Worm (Caenorhabditis elegans): ENCODE measurements around the gene npp-19.
A peak's percentile ranks its signal among the peaks of the same experiment; 100 is the strongest.

The npp-19 gene

DNA sequence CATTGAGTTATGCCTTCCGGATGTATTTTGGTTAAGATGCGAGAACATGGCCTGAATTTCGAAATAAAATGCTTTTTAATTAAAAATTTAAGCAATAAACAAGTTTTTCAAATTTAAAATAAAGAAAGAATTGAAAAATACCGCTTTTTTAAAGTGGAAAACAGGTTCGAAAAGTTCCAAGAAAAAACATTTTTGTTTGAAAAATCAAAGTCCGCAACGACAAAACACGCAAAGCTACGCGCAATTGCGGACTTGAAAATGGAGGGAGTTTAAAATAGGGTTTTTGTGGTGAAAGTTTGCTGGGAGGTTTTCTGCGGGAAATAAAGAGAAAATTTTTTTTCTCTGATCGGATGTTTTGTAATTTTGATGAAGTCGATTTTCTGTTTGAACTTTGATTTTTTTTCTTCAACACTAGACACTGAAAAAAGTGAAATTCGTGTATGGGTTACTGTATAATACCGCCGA is at the start of gene npp-19 (continued):
- TF ChIP-seq irx-1 (tag; optimal IDR thresholded peaks at IDR 0.05) (no peak), nhr-90 (tag; optimal IDR thresholded peaks at IDR 0.05; ENCODE audit: poor library complexity) (peak; percentile 47), fkh-8 (tag; optimal IDR thresholded peaks at IDR 0.05) (no peak), mab-9 (GFP tag; IDR thresholded peaks at IDR 0.05) (no peak), ceh-82 (tag; optimal IDR thresholded peaks at IDR 0.05) (peak; percentile 64 to 83 (median 70)), mef-2 (tag; optimal IDR thresholded peaks at IDR 0.05) (no peak), efl-3 (GFP tag; optimal IDR thresholded peaks at IDR 0.05) (no peak), grh-1 (GFP tag; IDR thresholded peaks at IDR 0.05) (no peak), ceh-88 (GFP tag; IDR thresholded peaks at IDR 0.05) (no peak), lin-14 (GFP tag; optimal IDR thresholded peaks at IDR 0.05) (no peak), rnt-1 (tag; optimal IDR thresholded peaks at IDR 0.05) (peak; percentile 81), ces-1 (GFP tag; optimal IDR thresholded peaks at IDR 0.05) (no peak), blmp-1 (tag; optimal IDR thresholded peaks at IDR 0.05) (peak; percentile 81), pag-3 (tag; optimal IDR thresholded peaks at IDR 0.05; ENCODE audit: borderline replicate concordance, insufficient read depth) (no peak), nhr-11 (tag; optimal IDR thresholded peaks at IDR 0.05) (peak; percentile 35), zag-1 (tag; optimal IDR thresholded peaks at IDR 0.05) (peak; percentile 6), aha-1 (tag; optimal IDR thresholded peaks at IDR 0.05) (no peak), C16A3.4 (tag; optimal IDR thresholded peaks at IDR 0.05) (peak; percentile 62), tlp-1 (tag; optimal IDR thresholded peaks at IDR 0.05) (no peak), alr-1 (tag; optimal IDR thresholded peaks at IDR 0.05; ENCODE audit: borderline replicate concordance) (no peak), aly-2 (tag; optimal IDR thresholded peaks at IDR 0.05) (peak; percentile 77), lir-3 (tag; optimal IDR thresholded peaks at IDR 0.05; ENCODE audit: poor library complexity) (peak; percentile 23), hlh-17 (GFP tag; optimal IDR thresholded peaks at IDR 0.05; ENCODE audit: borderline replicate concordance) (no peak), nhr-237 (tag; optimal IDR thresholded peaks at IDR 0.05) (no peak), nhr-71 (tag; optimal IDR thresholded peaks at IDR 0.05) (peak; percentile 76), vab-15 (tag; optimal IDR thresholded peaks at IDR 0.05) (no peak), unc-86 (tag; optimal IDR thresholded peaks at IDR 0.05) (peak; percentile 12), ets-5 (GFP tag; IDR thresholded peaks at IDR 0.05) (no peak), isw-1 (GFP tag; IDR thresholded peaks at IDR 0.05) (peak; percentile 53), nhr-12 (tag; optimal IDR thresholded peaks at IDR 0.05) (no peak), lin-13 (GFP tag; optimal IDR thresholded peaks at IDR 0.05) (peak; percentile 63)

DNA sequence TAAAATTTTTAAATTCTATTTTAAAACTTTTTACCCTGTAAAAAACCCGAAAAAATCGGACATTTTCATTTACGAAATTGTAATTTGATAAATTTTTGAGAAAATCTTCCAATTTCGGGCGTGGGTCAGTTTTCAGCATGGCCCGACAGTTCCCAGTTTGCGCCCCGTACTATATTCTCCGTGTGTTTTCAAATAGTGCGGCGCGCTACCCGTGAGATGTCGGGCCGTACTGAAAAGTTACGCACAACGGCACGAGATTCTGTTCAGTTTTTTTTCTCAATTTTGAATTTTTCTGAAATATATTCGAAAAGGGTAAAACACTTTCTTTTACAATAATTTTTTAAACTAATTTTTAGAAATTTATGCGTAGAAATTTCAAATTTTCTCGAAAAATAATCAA is 48.8 kb upstream of the npp-19 start:
- TF ChIP-seq snpc-4 (tag; optimal IDR thresholded peaks at IDR 0.05) (peak; percentile 63), nhr-11 (tag; optimal IDR thresholded peaks at IDR 0.05) (no peak)

DNA sequence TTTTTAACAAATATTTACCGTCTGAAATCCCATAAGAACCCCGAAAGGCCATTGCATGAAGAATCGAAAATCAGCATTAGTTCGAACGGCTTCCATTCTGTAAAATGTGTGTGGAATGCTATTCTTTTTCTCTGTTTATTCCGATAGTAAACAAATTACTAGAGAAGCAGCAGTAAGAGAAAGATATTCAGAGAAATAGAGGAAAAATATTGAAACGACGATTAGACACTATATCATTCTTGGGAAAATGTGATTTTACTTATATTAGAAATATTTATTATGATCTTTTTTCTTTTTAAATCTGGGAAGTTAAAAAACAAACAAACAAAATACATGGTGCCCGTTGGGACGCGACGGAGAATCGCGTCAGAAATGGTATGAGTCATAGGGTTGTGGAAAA is 45.2 kb upstream of the npp-19 start, which contains the start of gene M106.8:
M106.8 (minus strand) TSS at position 101 of the 400 bp plus-strand sequence.
- no peak for TF ChIP-seq pqm-1 (tag; optimal IDR thresholded peaks at IDR 0.05)
- TF ChIP-seq lin-15B (tag; optimal IDR thresholded peaks at IDR 0.05) = no peak
- TF ChIP-seq lin-35 (GFP tag; optimal IDR thresholded peaks at IDR 0.05) = no peak
- no peak for TF ChIP-seq nhr-12 (tag; optimal IDR thresholded peaks at IDR 0.05)
- no peak for TF ChIP-seq vab-15 (tag; optimal IDR thresholded peaks at IDR 0.05)

DNA sequence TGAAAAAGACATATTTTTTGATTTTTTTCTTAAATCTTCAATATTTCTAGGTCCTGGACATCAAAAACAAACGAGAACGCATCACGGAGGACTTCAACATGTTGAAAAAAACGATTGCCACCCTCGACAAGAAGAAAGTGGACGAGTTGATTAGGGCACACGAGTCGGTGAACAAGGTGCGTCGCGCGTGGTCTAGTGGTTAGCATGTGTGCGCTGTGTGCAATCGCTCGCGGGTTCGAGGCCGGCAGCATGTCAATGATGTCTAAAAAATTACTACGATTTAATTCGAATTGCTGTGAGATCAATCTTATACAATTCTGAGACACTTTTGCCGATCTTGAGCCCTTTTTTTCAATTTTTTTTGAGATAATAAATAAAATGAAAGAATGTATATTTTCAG is 41.8 kb upstream of the npp-19 start:
- peak; percentile 62 for TF ChIP-seq unc-86 (tag; optimal IDR thresholded peaks at IDR 0.05)
- peak; percentile 74 for TF ChIP-seq skn-1 (tag; optimal IDR thresholded peaks at IDR 0.05)
- 0 out of 2 replicates have a peak, but pooled peaks have one; percentile 25 for TF ChIP-seq unc-98 (GFP tag; IDR thresholded peaks at IDR 0.05)
- TF ChIP-seq isw-1 (GFP tag; IDR thresholded peaks at IDR 0.05) = peak; percentile 39
- peak; percentile 77 for TF ChIP-seq ceh-8 (GFP tag; optimal IDR thresholded peaks at IDR 0.05)
- peak; percentile 85 for TF ChIP-seq C04F5.9 (tag; optimal IDR thresholded peaks at IDR 0.05)
- TF ChIP-seq alr-1 (tag; optimal IDR thresholded peaks at IDR 0.05; ENCODE audit: borderline replicate concordance) = no peak
- TF ChIP-seq lin-35 (GFP tag; optimal IDR thresholded peaks at IDR 0.05) = peak; percentile 77 to 89
- TF ChIP-seq elt-3 (tag; optimal IDR thresholded peaks at IDR 0.05) = peak in 4 of 6 experiments; percentile 55 to 83 (median 64)
- TF ChIP-seq efl-1 (optimal IDR thresholded peaks at IDR 0.05) = peak; percentile 69 to 78
- TF ChIP-seq efl-1 (GFP tag; optimal IDR thresholded peaks at IDR 0.05 in 1 of 2) = peak; percentile 62 to 98
- TF ChIP-seq egl-13 (tag; optimal IDR thresholded peaks at IDR 0.05) = peak; percentile 63
- peak; percentile 93 for TF ChIP-seq rnt-1 (tag; optimal IDR thresholded peaks at IDR 0.05)
- TF ChIP-seq nhr-12 (tag; optimal IDR thresholded peaks at IDR 0.05) = no peak
- TF ChIP-seq pqm-1 (tag; optimal IDR thresholded peaks at IDR 0.05) = no peak
- peak; percentile 39 for TF ChIP-seq snpc-4 (tag; optimal IDR thresholded peaks at IDR 0.05)
- peak; percentile 88 for TF ChIP-seq nhr-20 (tag; optimal IDR thresholded peaks at IDR 0.05)
- peak; percentile 58 to 70 (median 69) for TF ChIP-seq dpl-1 (GFP tag; optimal IDR thresholded peaks at IDR 0.05)
- TF ChIP-seq hlh-17 (GFP tag; optimal IDR thresholded peaks at IDR 0.05; ENCODE audit: borderline replicate concordance) = no peak
- TF ChIP-seq nhr-28 (tag; optimal IDR thresholded peaks at IDR 0.05) = no peak
- TF ChIP-seq aly-2 (tag; optimal IDR thresholded peaks at IDR 0.05) = peak; percentile 80
